Worm (Caenorhabditis elegans): ENCODE results near the gene C18G1.6.

- no peak for TF ChIP-seq unc-62 (GFP tag; optimal IDR thresholded peaks at IDR 0.05)
- no peak for TF ChIP-seq lsy-2 (tag; optimal IDR thresholded peaks at IDR 0.05)
- TF ChIP-seq nhr-28 (tag; optimal IDR thresholded peaks at IDR 0.05): no peak
- TF ChIP-seq sptf-1 (tag; optimal IDR thresholded peaks at IDR 0.05): no peak
- no peak for TF ChIP-seq nhr-12 (tag; optimal IDR thresholded peaks at IDR 0.05)
- no peak for TF ChIP-seq ztf-11 (tag; optimal IDR thresholded peaks at IDR 0.05)
- no peak for TF ChIP-seq lin-13 (tag; optimal IDR thresholded peaks at IDR 0.05)
- no peak for TF ChIP-seq snpc-4 (tag; optimal IDR thresholded peaks at IDR 0.05)
- TF ChIP-seq elt-1 (tag; optimal IDR thresholded peaks at IDR 0.05; ENCODE audit: borderline replicate concordance, insufficient read depth): no peak
- no peak for TF ChIP-seq pha-4 (tag; optimal IDR thresholded peaks at IDR 0.05)
- TF ChIP-seq mls-2 (tag; optimal IDR thresholded peaks at IDR 0.05): no peak
These were observed 43.9 kb downstream of the C18G1.6 start, which contains the start of gene R02F11.2 for ce11 chrV:4794308-4794707.

Data from whole organism, mixed stage, embryonic.